Worm (Caenorhabditis elegans) whole organism, L2 larva: Measurements from ENCODE around the gene flh-1.

ENCODE experiments used
- F13H6.1 ChIP-seq: sonication (generic microtip); optimal IDR thresholded peaks from 2 replicates; lab custom pipeline; 2016; ENCODE audit warnings: missing genetic modification characterization, missing compliant biosample characterization
- ama-1 ChIP-seq: fragments of 150-350 bp; optimal IDR thresholded peaks from 2 replicates; lab custom pipeline; 2018; ENCODE audit warnings: inconsistent platforms
- ceh-16 ChIP-seq: fragments of 150-350 bp; optimal IDR thresholded peaks from 2 replicates; lab custom pipeline; 2014; ENCODE audit warnings: missing biosample characterization, missing genetic modification characterization
- lin-13 ChIP-seq: fragments of 150-350 bp; optimal IDR thresholded peaks from 2 replicates; lab custom pipeline; 2014; ENCODE audit warnings: missing biosample characterization, missing genetic modification reagents, missing genetic modification characterization
- lin-39 ChIP-seq: fragments of 150-350 bp; optimal IDR thresholded peaks from 2 replicates; lab custom pipeline; 2014; ENCODE audit warnings: missing biosample characterization, missing genetic modification reagents, missing genetic modification characterization
- lsy-2 ChIP-seq, 2 experiments: fragments of 150-350 bp in 1 of 2; sonication (generic microtip) in 1 of 2; optimal IDR thresholded peaks; 2 replicates each; lab custom pipeline; 2014 to 2017; ENCODE audit warnings: missing biosample characterization in 2 of 2, missing genetic modification characterization in 2 of 2

DNA sequence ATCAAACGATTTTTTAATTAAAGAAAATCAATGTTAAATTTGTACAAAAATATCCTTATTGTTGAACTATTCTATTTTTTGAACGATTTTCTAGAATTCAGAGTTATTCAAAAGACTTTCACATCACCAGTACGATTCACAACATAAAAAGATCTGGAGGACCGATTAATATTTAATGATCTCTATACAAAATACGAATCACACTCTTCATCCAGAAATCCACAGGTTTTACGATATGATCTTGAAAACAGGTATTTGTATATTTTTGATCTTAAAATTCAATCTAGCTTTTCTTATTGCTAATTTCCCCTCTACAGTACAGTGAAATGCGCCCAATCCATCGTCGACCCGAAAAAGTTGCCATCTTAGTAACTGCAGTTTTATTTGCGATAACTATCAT is 40.5 kb upstream of the flh-1 start, which contains the start of gene F49C12.5:
- TF ChIP-seq lsy-2 (tag; optimal IDR thresholded peaks at IDR 0.05; lab: Kevin White, UChicago), result no peak
- no peak for TF ChIP-seq ceh-16 (tag; lab: Kevin White, UChicago)
- TF ChIP-seq ama-1 (lab: Kevin White, UChicago), result no peak
- no peak for TF ChIP-seq F13H6.1 (tag; lab: Kevin White, UChicago)
- no peak for TF ChIP-seq lin-13 (GFP tag; lab: Kevin White, UChicago)
- TF ChIP-seq lin-39 (tag; lab: Kevin White, UChicago), result no peak
